Fruit fly (Drosophila melanogaster) S2 (cell line): ENCODE results near the gene CG14971.

ENCODE experiments used
- CG8478 ChIP-seq: fragments of >200 bp; optimal IDR thresholded peaks from 2 replicates; lab custom pipeline; 2018
- CTCF ChIP-seq, 2 experiments: fragments of >200 bp; optimal IDR thresholded peaks; 2 replicates each; lab custom pipeline; 2018

- no peak for TF ChIP-seq CTCF (optimal IDR thresholded peaks at IDR 0.05; lab: Kevin White, UChicago)
- no peak for TF ChIP-seq CG8478 (lab: Kevin White, UChicago)
Measured at dm6 chr3L:3503248-3503647, 32.1 kb upstream of the CG14971 start.
